Fruit fly (Drosophila melanogaster): ENCODE results near the gene ATPsynC.

The ATPsynC gene

dm6 chr3R:31259947-31260346 lies 40.5 kb upstream of the ATPsynC start, which contains the start of gene CAH16:
Gene CAH16, plus strand, starts transcription at chr3R:31260247.
- TF ChIP-seq Hr83 (GFP tag; optimal IDR thresholded peaks at IDR 0.05; ENCODE audit: poor library complexity, severe bottlenecking), result no peak
- TF ChIP-seq OdsH (GFP tag; optimal IDR thresholded peaks at IDR 0.05), result no peak
- no peak for TF ChIP-seq dmrt93B (GFP tag; optimal IDR thresholded peaks at IDR 0.05)
- no peak for TF ChIP-seq h (GFP tag; optimal IDR thresholded peaks at IDR 0.05)
- no peak for TF ChIP-seq CG9705 (GFP tag; optimal IDR thresholded peaks at IDR 0.05)
- no peak for TF ChIP-seq Dfd (GFP tag; optimal IDR thresholded peaks at IDR 0.05)
- TF ChIP-seq sage (GFP tag; optimal IDR thresholded peaks at IDR 0.05), result no peak

- TF ChIP-seq ey (GFP tag; optimal IDR thresholded peaks at IDR 0.05), result no peak
- no peak for TF ChIP-seq br (GFP tag; optimal IDR thresholded peaks at IDR 0.05)
- TF ChIP-seq foxo (GFP tag; optimal IDR thresholded peaks at IDR 0.05), result no peak
- TF ChIP-seq CG9705 (GFP tag; optimal IDR thresholded peaks at IDR 0.05), result no peak
- no peak for TF ChIP-seq Dfd (GFP tag; optimal IDR thresholded peaks at IDR 0.05)
- TF ChIP-seq tai (GFP tag; optimal IDR thresholded peaks at IDR 0.05), result no peak
- TF ChIP-seq OdsH (GFP tag; optimal IDR thresholded peaks at IDR 0.05), result no peak
- TF ChIP-seq Hr83 (GFP tag; optimal IDR thresholded peaks at IDR 0.05; ENCODE audit: poor library complexity, severe bottlenecking), result no peak
- TF ChIP-seq N (GFP tag; optimal IDR thresholded peaks at IDR 0.05), result no peak
- no peak for TF ChIP-seq CG32264 (GFP tag; optimal IDR thresholded peaks at IDR 0.05)
- no peak for TF ChIP-seq sv (GFP tag; optimal IDR thresholded peaks at IDR 0.05)
- TF ChIP-seq pan (optimal IDR thresholded peaks at IDR 0.05), result no peak
- TF ChIP-seq dl (GFP tag; optimal IDR thresholded peaks at IDR 0.05; ENCODE audit: insufficient read depth in 1 of 2, partially characterized antibody in 2 of 2), result no peak
- no peak for TF ChIP-seq CrebA (GFP tag; optimal IDR thresholded peaks at IDR 0.05; ENCODE audit: borderline replicate concordance)
- no peak for TF ChIP-seq dsf (GFP tag; optimal IDR thresholded peaks at IDR 0.05; ENCODE audit: borderline replicate concordance)
- TF ChIP-seq HLH106 (tag; optimal IDR thresholded peaks at IDR 0.05), result no peak
- no peak for TF ChIP-seq jim (GFP tag; optimal IDR thresholded peaks at IDR 0.05)
Measured at dm6 chr3R:31257299-31257698, 37.9 kb upstream of the ATPsynC start, which contains the start of gene CAH6. Gene CAH6, plus strand, starts transcription at chr3R:31257599.

dm6 chr3R:31254808-31255207 lies 35.4 kb upstream of the ATPsynC start, which contains the start of the genes CG1750 and spn-F:
Gene CG1750, minus strand, starts transcription at chr3R:31254900.
Gene spn-F, plus strand, starts transcription at chr3R:31255127.
- TF ChIP-seq CG32264 (GFP tag; optimal IDR thresholded peaks at IDR 0.05) (no peak), woc (GFP tag; optimal IDR thresholded peaks at IDR 0.05) (peak; percentile 57), fru (GFP tag; optimal IDR thresholded peaks at IDR 0.05) (no peak)

dm6 chr3R:31252093-31252962 lies 32.9 kb upstream of the ATPsynC start, which contains the start of the genes qless and mRpL32:
Gene qless, minus strand, starts transcription at chr3R:31252608.
Gene mRpL32, plus strand, starts transcription at chr3R:31252872.
- TF ChIP-seq OdsH (GFP tag; optimal IDR thresholded peaks at IDR 0.05) (peak; percentile 42), CG32264 (GFP tag; optimal IDR thresholded peaks at IDR 0.05) (peak; percentile 26), dmrt93B (GFP tag; optimal IDR thresholded peaks at IDR 0.05) (peak; percentile 43), Dif (GFP tag; optimal IDR thresholded peaks at IDR 0.05; ENCODE audit: partially characterized antibody) (no peak), CG9705 (GFP tag; optimal IDR thresholded peaks at IDR 0.05) (peak; percentile 33), jim (GFP tag; optimal IDR thresholded peaks at IDR 0.05) (no peak), Rel (GFP tag; optimal IDR thresholded peaks at IDR 0.05) (no peak), Rel (tag; optimal IDR thresholded peaks at IDR 0.05) (peak; percentile 98), woc (GFP tag; optimal IDR thresholded peaks at IDR 0.05) (peak; percentile 36), fru (GFP tag; optimal IDR thresholded peaks at IDR 0.05) (peak; percentile 55), sage (GFP tag; optimal IDR thresholded peaks at IDR 0.05) (peak; percentile 39), rgr (GFP tag; optimal IDR thresholded peaks at IDR 0.05) (peak; percentile 47), sv (GFP tag; optimal IDR thresholded peaks at IDR 0.05) (peak; percentile 56), ey (GFP tag; optimal IDR thresholded peaks at IDR 0.05) (peak; percentile 53), Jra (GFP tag; optimal IDR thresholded peaks at IDR 0.05) (peak; percentile 47), h (GFP tag; optimal IDR thresholded peaks at IDR 0.05) (peak; percentile 72), GATAd (GFP tag; optimal IDR thresholded peaks at IDR 0.05) (peak; percentile 46), Hr78 (GFP tag; optimal IDR thresholded peaks at IDR 0.05) (no peak), HLH106 (tag; optimal IDR thresholded peaks at IDR 0.05) (peak; percentile 70), Hnf4 (GFP tag; optimal IDR thresholded peaks at IDR 0.05) (peak; percentile 76), psq (GFP tag; optimal IDR thresholded peaks at IDR 0.05) (no peak), dl (GFP tag; optimal IDR thresholded peaks at IDR 0.05; ENCODE audit: insufficient read depth in 1 of 2, partially characterized antibody in 2 of 2) (peak in 1 of 2 experiments; percentile 2), Hr83 (GFP tag; optimal IDR thresholded peaks at IDR 0.05; ENCODE audit: poor library complexity, severe bottlenecking) (peak; percentile 16), br (GFP tag; optimal IDR thresholded peaks at IDR 0.05) (no peak), foxo (GFP tag; optimal IDR thresholded peaks at IDR 0.05) (peak; percentile 54 to 80)

All from whole organism, wandering third instar larva.